Worm (Caenorhabditis elegans) whole organism, midembryonic: ENCODE data around the gene Y54G2A.72.
"Not testable (repeated sequence)": the region's sequence is repeated elsewhere in the genome, so short reads cannot be mapped to it uniquely, and the experiment has no call there.

Experiments used
- T22C8.4 ChIP-seq: fragments of 200-800 bp; sonication (Bioruptor generic); IDR thresholded peaks from 2 replicates; pipeline ENCODE4 v1.3.6; 2022; ENCODE audit warnings: missing genetic modification characterization, missing compliant biosample characterization
- cog-1 ChIP-seq: sonication (generic microtip); optimal IDR thresholded peaks from 2 replicates; lab custom pipeline; 2016; ENCODE audit warnings: missing genetic modification characterization, missing compliant biosample characterization
- flt-1 ChIP-seq: fragments of 200-800 bp; sonication (Bioruptor generic); IDR thresholded peaks from 2 replicates; pipeline ENCODE4 v1.3.6; 2022; ENCODE audit warnings: missing genetic modification characterization, missing compliant biosample characterization
- klf-2 ChIP-seq: fragments of 200-800 bp; sonication (Bioruptor generic); conservative IDR thresholded peaks from 2 replicates; pipeline ENCODE4 v1.3.6; 2022; ENCODE audit warnings: missing genetic modification reagents, missing genetic modification characterization, missing compliant biosample characterization
- med-1 ChIP-seq: sonication (generic microtip); optimal IDR thresholded peaks from 2 replicates; lab custom pipeline; 2017; ENCODE audit warnings: missing genetic modification characterization, mild to moderate bottlenecking, missing compliant biosample characterization, antibody characterized with exemption, missing genetic modification reagents; ENCODE audit not compliant: insufficient read depth
- ref-1 ChIP-seq: fragments of 200-800 bp; sonication (Bioruptor generic); conservative IDR thresholded peaks from 2 replicates; pipeline ENCODE4 v1.3.6; 2022; ENCODE audit warnings: missing genetic modification reagents, missing genetic modification characterization, missing compliant biosample characterization
- tab-1 ChIP-seq: fragments of 200-800 bp; sonication (Bioruptor generic); IDR thresholded peaks from 2 replicates; pipeline ENCODE4 v1.3.6; 2022; ENCODE audit warnings: missing genetic modification characterization, missing compliant biosample characterization
- ztf-23 ChIP-seq: fragments of 200-800 bp; sonication (Bioruptor generic); IDR thresholded peaks from 2 replicates; pipeline ENCODE4 v1.3.6; 2022; ENCODE audit warnings: missing genetic modification reagents, missing genetic modification characterization, missing compliant biosample characterization
- ztf-29 ChIP-seq: fragments of 200-800 bp; sonication (Bioruptor generic); IDR thresholded peaks from 2 replicates; pipeline ENCODE4 v1.3.6; 2022; ENCODE audit warnings: missing genetic modification reagents, missing genetic modification characterization, missing compliant biosample characterization

The Y54G2A.72 gene

DNA sequence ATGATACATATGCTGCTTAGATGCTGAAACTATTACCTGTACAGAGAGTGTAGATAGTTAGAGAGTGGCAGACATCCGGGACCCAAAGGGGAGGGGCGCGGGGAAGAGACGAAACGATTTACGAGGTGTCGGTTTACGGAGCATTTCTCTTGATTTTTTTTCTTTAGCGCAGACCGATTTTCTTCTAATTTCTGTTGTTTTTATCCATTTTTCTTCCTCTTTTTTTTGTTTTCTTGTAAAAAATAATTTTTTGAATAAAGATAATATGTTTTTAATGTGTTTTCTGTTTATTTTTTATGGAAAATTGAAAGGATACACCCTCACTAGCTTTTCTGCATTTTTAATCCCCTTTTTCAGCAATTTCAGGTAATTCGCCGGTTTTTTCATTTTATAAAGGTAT is at the start of gene Y54G2A.72:
Gene Y54G2A.72 (plus strand): TSS at position 301 of the 400 bp plus-strand sequence.
- not testable (repeated sequence) for TF ChIP-seq med-1 (GFP tag; lab: Kevin White, UChicago); klf-2 (GFP tag; lab: Robert Waterston, UW); ztf-29 (GFP tag; lab: Robert Waterston, UW)

DNA sequence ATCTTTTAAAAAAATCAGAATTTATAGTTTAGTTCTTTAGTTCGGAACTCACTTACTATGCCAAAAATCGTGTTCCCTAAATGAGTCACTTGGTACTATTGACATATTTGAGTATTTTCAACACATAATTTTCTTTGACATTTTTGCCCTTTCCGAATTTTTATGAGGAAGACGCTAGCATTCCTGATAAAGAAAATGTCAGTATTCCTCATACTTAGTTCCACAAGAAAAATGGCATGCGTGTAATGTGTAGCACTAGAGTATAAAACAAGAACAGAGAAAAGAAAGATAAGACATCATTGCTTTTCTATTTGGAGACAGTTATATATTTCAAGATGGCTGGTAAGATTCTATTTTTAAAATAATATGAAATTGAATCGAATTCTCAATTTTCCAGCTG is 48.0 kb upstream of the Y54G2A.72 start, which contains the start of gene Y94H6A.2:
Gene Y94H6A.2 (plus strand): TSS at position 336 of the 400 bp plus-strand sequence.
- TF ChIP-seq ztf-23 (no peak), cog-1 (tag; lab: Kevin White, UChicago) (no peak), ztf-29 (GFP tag; lab: Robert Waterston, UW) (no peak), T22C8.4 (GFP tag; lab: Robert Waterston, UW) (no peak), ref-1 (GFP tag; lab: Robert Waterston, UW) (no peak), klf-2 (GFP tag; lab: Robert Waterston, UW) (no peak), med-1 (GFP tag; lab: Kevin White, UChicago) (no peak), flt-1 (GFP tag; lab: Robert Waterston, UW) (no peak), tab-1 (no peak)

DNA sequence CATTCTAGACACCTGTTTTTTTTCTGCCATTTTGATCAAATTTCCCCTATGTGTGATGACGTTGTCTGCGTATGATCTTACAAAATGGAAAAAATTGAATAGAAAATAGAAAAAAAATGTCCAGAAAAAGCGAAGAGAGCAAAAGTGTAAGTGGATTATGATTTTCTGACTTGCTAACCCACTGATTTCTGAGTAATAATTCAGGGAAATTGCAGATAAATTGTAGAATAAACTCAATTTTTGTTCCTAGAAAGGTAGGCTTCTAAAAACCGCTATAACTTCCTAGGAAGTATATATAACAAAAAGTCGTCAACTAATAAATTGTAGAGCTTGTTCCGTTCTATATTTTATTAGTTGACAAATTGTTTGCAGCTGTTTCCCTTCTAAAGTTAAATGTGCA is 43.3 kb upstream of the Y54G2A.72 start:
- TF ChIP-seq ztf-29 (GFP tag; lab: Robert Waterston, UW), result no peak
- no peak for TF ChIP-seq cog-1 (tag; lab: Kevin White, UChicago)
- TF ChIP-seq med-1 (GFP tag; lab: Kevin White, UChicago), result no peak
- TF ChIP-seq T22C8.4 (GFP tag; lab: Robert Waterston, UW), result no peak
- no peak for TF ChIP-seq flt-1 (GFP tag; lab: Robert Waterston, UW)
- TF ChIP-seq ref-1 (GFP tag; lab: Robert Waterston, UW), result no peak

DNA sequence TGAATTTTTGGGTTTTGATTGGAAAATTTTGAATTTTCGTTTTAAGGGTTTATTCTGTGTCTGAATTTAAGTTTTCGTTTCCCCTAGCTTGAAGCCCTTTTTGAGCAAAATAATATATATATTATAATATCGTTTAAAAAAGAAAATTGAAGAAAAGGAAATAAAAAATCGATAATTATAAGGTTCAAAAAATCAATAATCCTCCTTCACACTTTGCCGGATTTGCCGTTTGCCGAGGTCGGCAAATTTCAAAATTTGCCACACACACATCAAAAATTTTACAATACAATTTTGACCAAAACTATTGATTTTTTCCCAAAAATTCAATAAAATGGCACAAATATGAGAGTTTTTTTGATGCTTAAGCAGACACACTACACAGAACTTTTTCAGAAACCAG is 41.4 kb upstream of the Y54G2A.72 start:
- TF ChIP-seq med-1 (GFP tag; lab: Kevin White, UChicago) (no peak), T22C8.4 (GFP tag; lab: Robert Waterston, UW) (peak; percentile 64), ref-1 (GFP tag; lab: Robert Waterston, UW) (no peak), tab-1 (no peak), ztf-23 (no peak)

DNA sequence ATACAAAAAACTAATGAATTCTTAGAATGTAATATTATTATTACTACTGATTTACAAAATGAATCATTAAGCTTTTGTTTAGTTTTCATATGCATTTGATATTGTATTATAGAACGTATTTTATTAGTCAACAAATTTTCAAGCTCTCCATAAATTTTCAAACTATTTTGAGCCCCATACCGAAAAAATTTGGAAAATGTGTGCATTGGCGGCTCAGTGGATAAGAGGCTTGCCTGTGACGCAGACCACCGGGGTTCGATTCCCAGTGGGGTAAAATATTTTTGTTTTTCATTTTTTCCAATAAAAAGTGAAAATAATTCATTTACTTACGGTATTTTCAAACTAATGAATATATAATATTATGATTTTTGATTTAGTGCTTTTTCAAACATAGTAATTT is 39.5 kb upstream of the Y54G2A.72 start:
- no peak for TF ChIP-seq flt-1 (GFP tag; lab: Robert Waterston, UW)
- no peak for TF ChIP-seq tab-1
- no peak for TF ChIP-seq ztf-23
- no peak for TF ChIP-seq ztf-29 (GFP tag; lab: Robert Waterston, UW)
- no peak for TF ChIP-seq ref-1 (GFP tag; lab: Robert Waterston, UW)
- TF ChIP-seq cog-1 (tag; lab: Kevin White, UChicago), result no peak
- TF ChIP-seq T22C8.4 (GFP tag; lab: Robert Waterston, UW), result no peak
- no peak for TF ChIP-seq med-1 (GFP tag; lab: Kevin White, UChicago)
- no peak for TF ChIP-seq klf-2 (GFP tag; lab: Robert Waterston, UW)

DNA sequence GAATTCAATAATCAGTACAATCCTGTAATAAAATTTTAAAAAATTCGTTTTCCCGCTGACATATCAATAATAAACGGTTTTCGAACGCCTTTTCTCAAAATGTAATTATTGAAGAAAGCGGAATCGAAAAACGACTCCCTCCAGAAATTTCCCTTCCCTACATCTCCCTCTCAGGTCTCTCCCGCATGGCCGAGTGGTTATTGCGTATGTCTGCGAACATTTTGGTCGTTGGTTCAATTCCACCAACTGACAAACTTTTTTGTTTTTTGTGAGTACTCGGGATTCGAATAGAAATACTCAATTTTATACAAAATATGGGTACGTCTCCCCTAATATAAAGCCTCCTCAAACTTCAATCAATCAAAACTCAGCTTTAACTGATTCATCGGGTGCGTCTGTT is 37.9 kb upstream of the Y54G2A.72 start:
- TF ChIP-seq flt-1 (GFP tag; lab: Robert Waterston, UW) (peak; percentile 95), ref-1 (GFP tag; lab: Robert Waterston, UW) (peak; percentile 89), klf-2 (GFP tag; lab: Robert Waterston, UW) (peak; percentile 95), tab-1 (peak; percentile 98), T22C8.4 (GFP tag; lab: Robert Waterston, UW) (peak; percentile 94), ztf-29 (GFP tag; lab: Robert Waterston, UW) (peak; percentile 90), ztf-23 (peak; percentile 96)

DNA sequence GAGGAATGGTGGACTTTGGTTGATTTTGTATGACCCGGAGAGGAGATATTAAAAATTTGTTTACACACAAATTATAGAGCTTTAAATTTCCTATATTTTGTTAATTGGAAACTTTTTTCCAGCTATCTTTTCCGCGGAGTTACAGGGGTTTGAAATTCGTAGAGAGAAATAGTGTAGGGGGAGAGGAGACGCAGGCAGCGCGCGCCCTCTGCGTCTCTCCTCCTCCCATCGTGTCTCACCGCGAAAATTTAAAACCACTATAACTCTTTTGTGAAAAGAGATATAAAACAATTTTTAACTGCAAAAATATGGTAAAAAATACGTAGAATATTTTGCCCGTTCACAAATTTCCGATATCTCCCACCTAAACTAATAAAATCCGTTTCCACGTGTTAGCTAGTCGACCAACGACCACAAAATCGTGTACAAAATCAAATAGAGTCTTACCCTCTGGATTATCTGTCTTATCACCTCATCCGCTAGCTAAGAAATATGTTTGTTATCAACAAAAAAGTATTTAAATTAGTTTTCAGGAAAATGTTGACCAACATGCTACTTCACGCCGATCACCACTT is 35.4 kb upstream of the Y54G2A.72 start, which contains the start of gene nhr-277:
Gene nhr-277 (plus strand): TSS at position 525 of the 575 bp plus-strand sequence.
- no peak for TF ChIP-seq cog-1 (tag; lab: Kevin White, UChicago)
- TF ChIP-seq ztf-23, result no peak
- no peak for TF ChIP-seq T22C8.4 (GFP tag; lab: Robert Waterston, UW)

DNA sequence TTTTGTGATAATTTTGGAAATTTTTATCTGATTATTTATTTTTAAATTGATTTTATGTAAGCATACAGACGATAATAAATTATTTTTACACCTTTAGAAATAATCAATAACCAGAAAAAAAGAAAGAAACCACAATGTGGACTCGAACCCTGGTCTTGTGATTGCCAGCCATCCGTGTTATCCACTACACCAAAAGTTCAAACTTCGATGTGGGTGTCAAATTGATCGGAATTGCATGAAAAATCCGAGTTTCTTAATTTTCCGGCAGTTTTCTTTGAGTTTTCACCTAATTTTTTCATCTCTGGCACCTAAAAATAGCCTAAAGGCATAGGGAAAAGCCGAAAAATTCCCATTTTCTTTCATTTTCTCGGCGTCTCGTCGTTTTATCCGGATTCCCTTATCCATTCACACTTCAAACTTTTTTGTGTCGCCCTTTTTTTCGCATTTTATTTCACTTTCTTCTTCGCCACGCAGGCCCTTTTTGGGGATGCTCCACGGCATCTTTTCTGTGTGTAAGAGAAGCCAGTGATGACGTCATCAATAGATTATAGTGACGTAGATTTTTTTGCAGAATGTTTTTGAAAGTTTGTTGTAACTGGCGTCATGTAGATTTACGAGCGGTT is 30.4 kb upstream of the Y54G2A.72 start:
- no peak for TF ChIP-seq med-1 (GFP tag; lab: Kevin White, UChicago)
- no peak for TF ChIP-seq ztf-29 (GFP tag; lab: Robert Waterston, UW)
- no peak for TF ChIP-seq ztf-23
- TF ChIP-seq ref-1 (GFP tag; lab: Robert Waterston, UW), result no peak
- no peak for TF ChIP-seq cog-1 (tag; lab: Kevin White, UChicago)
- TF ChIP-seq tab-1, result no peak
- no peak for TF ChIP-seq T22C8.4 (GFP tag; lab: Robert Waterston, UW)
- no peak for TF ChIP-seq klf-2 (GFP tag; lab: Robert Waterston, UW)
- TF ChIP-seq flt-1 (GFP tag; lab: Robert Waterston, UW), result no peak

DNA sequence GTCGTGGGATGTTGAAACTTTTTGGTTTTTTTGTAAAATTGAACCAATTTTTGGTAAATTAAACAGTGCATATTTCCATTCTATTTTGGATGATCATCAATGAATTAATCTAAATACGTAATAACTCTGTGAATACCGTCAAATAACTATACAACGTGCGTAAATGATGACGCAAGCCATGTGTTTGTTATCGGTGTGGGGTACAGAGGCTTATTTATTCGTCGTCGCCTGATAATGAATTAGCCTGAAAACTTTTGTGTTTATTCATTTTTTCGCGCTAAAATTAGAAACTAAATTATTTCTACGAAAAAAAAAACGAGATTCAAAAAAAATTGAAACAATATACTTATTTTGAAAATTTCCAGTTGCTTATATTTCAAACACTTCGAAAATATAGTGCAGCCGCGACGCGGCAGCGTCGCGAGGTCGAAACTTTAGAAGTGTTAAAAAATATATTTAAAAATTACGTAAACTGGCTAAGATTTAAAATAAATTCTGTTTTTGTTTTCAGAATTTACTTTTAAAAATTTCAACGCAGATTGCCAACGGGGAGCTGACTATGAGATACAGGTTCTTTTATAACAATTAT is 29.0 kb upstream of the Y54G2A.72 start:
- no peak for TF ChIP-seq ztf-23
- TF ChIP-seq flt-1 (GFP tag; lab: Robert Waterston, UW), result no peak
- no peak for TF ChIP-seq tab-1
- no peak for TF ChIP-seq ref-1 (GFP tag; lab: Robert Waterston, UW)
- no peak for TF ChIP-seq T22C8.4 (GFP tag; lab: Robert Waterston, UW)
- TF ChIP-seq klf-2 (GFP tag; lab: Robert Waterston, UW), result no peak
- no peak for TF ChIP-seq cog-1 (tag; lab: Kevin White, UChicago)
- TF ChIP-seq med-1 (GFP tag; lab: Kevin White, UChicago), result no peak
- no peak for TF ChIP-seq ztf-29 (GFP tag; lab: Robert Waterston, UW)
